Worm (Caenorhabditis elegans): ENCODE measurements around the gene ins-35.
A peak's percentile ranks its signal among the peaks of the same experiment; 100 is the strongest.
"Not testable (repeated sequence)": the region's sequence is repeated elsewhere in the genome, so short reads cannot be mapped to it uniquely, and the experiment has no call there.

The ins-35 gene

ce11 chrV:20350382-20350781 is 25.0 kb upstream of the ins-35 start:
- TF ChIP-seq ceh-82 (tag; optimal IDR thresholded peaks at IDR 0.05) (no peak), eor-1 (tag; optimal IDR thresholded peaks at IDR 0.05) (no peak), lin-39 (tag; optimal IDR thresholded peaks at IDR 0.05) (no peak), jun-1 (tag; optimal IDR thresholded peaks at IDR 0.05) (no peak), R02D3.7 (tag; optimal IDR thresholded peaks at IDR 0.05) (no peak), aly-2 (tag; optimal IDR thresholded peaks at IDR 0.05) (no peak), egl-27 (tag; optimal IDR thresholded peaks at IDR 0.05) (no peak), nhr-237 (tag; optimal IDR thresholded peaks at IDR 0.05) (no peak), ama-1 (optimal IDR thresholded peaks at IDR 0.05) (no peak), sea-2 (GFP tag; optimal IDR thresholded peaks at IDR 0.05) (no peak), ceh-28 (tag; optimal IDR thresholded peaks at IDR 0.05) (no peak), zag-1 (tag; optimal IDR thresholded peaks at IDR 0.05) (no peak), unc-62 (GFP tag; optimal IDR thresholded peaks at IDR 0.05) (no peak), daf-12 (tag; optimal IDR thresholded peaks at IDR 0.05) (no peak), unc-39 (tag; optimal IDR thresholded peaks at IDR 0.05) (no peak), fkh-10 (GFP tag; optimal IDR thresholded peaks at IDR 0.05) (no peak), nhr-23 (tag; optimal IDR thresholded peaks at IDR 0.05) (no peak), mdl-1 (tag; optimal IDR thresholded peaks at IDR 0.05) (no peak), ztf-11 (tag; optimal IDR thresholded peaks at IDR 0.05) (no peak), elt-1 (tag; optimal IDR thresholded peaks at IDR 0.05) (no peak)

ce11 chrV:20351195-20351594 is 24.1 kb upstream of the ins-35 start, which contains the start of gene K02E2.1:
Gene K02E2.1, plus strand, starts transcription at chrV:20351495.
- TF ChIP-seq egl-27 (tag; optimal IDR thresholded peaks at IDR 0.05) (no peak), daf-12 (tag; optimal IDR thresholded peaks at IDR 0.05) (no peak), unc-62 (GFP tag; optimal IDR thresholded peaks at IDR 0.05) (no peak), elt-2 (tag; optimal IDR thresholded peaks at IDR 0.05) (no peak), lin-15B (tag; optimal IDR thresholded peaks at IDR 0.05) (no peak), ceh-82 (tag; optimal IDR thresholded peaks at IDR 0.05) (no peak), sea-2 (GFP tag; optimal IDR thresholded peaks at IDR 0.05) (no peak), mdl-1 (tag; optimal IDR thresholded peaks at IDR 0.05) (no peak), skn-1 (tag; optimal IDR thresholded peaks at IDR 0.05) (no peak), ceh-16 (tag; optimal IDR thresholded peaks at IDR 0.05) (no peak), nhr-43 (tag; optimal IDR thresholded peaks at IDR 0.05; ENCODE audit: poor library complexity, severe bottlenecking) (no peak), nhr-237 (tag; optimal IDR thresholded peaks at IDR 0.05) (no peak), mml-1 (tag; optimal IDR thresholded peaks at IDR 0.05) (no peak), fos-1 (tag; optimal IDR thresholded peaks at IDR 0.05) (no peak), lsy-12 (tag; optimal IDR thresholded peaks at IDR 0.05) (no peak), elt-1 (tag; optimal IDR thresholded peaks at IDR 0.05) (no peak), ztf-4 (tag; optimal IDR thresholded peaks at IDR 0.05) (no peak), egl-5 (tag; optimal IDR thresholded peaks at IDR 0.05) (no peak)

- TF ChIP-seq ztf-11 (tag; optimal IDR thresholded peaks at IDR 0.05) = no peak
- no peak for TF ChIP-seq nhr-237 (tag; optimal IDR thresholded peaks at IDR 0.05)
- TF ChIP-seq ztf-4 (tag; optimal IDR thresholded peaks at IDR 0.05) = no peak
- no peak for TF ChIP-seq lsy-12 (tag; optimal IDR thresholded peaks at IDR 0.05)
- TF ChIP-seq nhr-28 (tag; optimal IDR thresholded peaks at IDR 0.05) = no peak
- no peak for TF ChIP-seq eor-1 (tag; optimal IDR thresholded peaks at IDR 0.05)
- no peak for TF ChIP-seq ceh-9 (tag; optimal IDR thresholded peaks at IDR 0.05)
- no peak for TF ChIP-seq elt-2 (tag; optimal IDR thresholded peaks at IDR 0.05)
- no peak for TF ChIP-seq fos-1 (tag; optimal IDR thresholded peaks at IDR 0.05)
Measured at ce11 chrV:20356472-20356871, 18.9 kb upstream of the ins-35 start, which contains the start of gene grd-11. Gene grd-11, plus strand, starts transcription at chrV:20356772.

- no peak for TF ChIP-seq lsy-12 (tag; optimal IDR thresholded peaks at IDR 0.05)
Measured at ce11 chrV:20366839-20367238, 8.5 kb upstream of the ins-35 start, which contains the start of gene K02E2.8. Gene K02E2.8, minus strand, starts transcription at chrV:20366939.

- TF ChIP-seq ceh-28 (tag; optimal IDR thresholded peaks at IDR 0.05); jun-1 (tag; optimal IDR thresholded peaks at IDR 0.05); fkh-10 (GFP tag; optimal IDR thresholded peaks at IDR 0.05): not testable (repeated sequence)
Measured at ce11 chrV:20369153-20369552, 6.2 kb upstream of the ins-35 start, which contains the start of gene srh-177. Gene srh-177, minus strand, starts transcription at chrV:20369253.

- no peak for TF ChIP-seq tbx-2 (tag; optimal IDR thresholded peaks at IDR 0.05)
- no peak for TF ChIP-seq unc-62 (GFP tag; optimal IDR thresholded peaks at IDR 0.05)
- TF ChIP-seq pha-4 (tag; optimal IDR thresholded peaks at IDR 0.05) = peak; percentile 21
- no peak for TF ChIP-seq egl-27 (tag; optimal IDR thresholded peaks at IDR 0.05)
- TF ChIP-seq ceh-82 (tag; optimal IDR thresholded peaks at IDR 0.05) = no peak
- no peak for TF ChIP-seq fos-1 (tag; optimal IDR thresholded peaks at IDR 0.05)
- TF ChIP-seq daf-12 (tag; optimal IDR thresholded peaks at IDR 0.05) = no peak
- peak; percentile 79 for TF ChIP-seq elt-2 (tag; optimal IDR thresholded peaks at IDR 0.05)
- TF ChIP-seq nhr-25 (tag; optimal IDR thresholded peaks at IDR 0.05) = no peak
- no peak for TF ChIP-seq fkh-10 (GFP tag; optimal IDR thresholded peaks at IDR 0.05)
- TF ChIP-seq jun-1 (tag; optimal IDR thresholded peaks at IDR 0.05) = peak; percentile 38
- TF ChIP-seq pqm-1 (tag; optimal IDR thresholded peaks at IDR 0.05) = peak; percentile 20
- TF ChIP-seq aly-2 (tag; optimal IDR thresholded peaks at IDR 0.05) = no peak
- TF ChIP-seq nhr-11 (tag; optimal IDR thresholded peaks at IDR 0.05) = no peak
Measured at ce11 chrV:20374484-20374883, 852 bp upstream of the ins-35 start.
